Worm (Caenorhabditis elegans): Measurements from ENCODE around the gene C52G5.3.
A peak's percentile ranks its signal among the peaks of the same experiment; 100 is the strongest.

C52G5.3 gene

DNA sequence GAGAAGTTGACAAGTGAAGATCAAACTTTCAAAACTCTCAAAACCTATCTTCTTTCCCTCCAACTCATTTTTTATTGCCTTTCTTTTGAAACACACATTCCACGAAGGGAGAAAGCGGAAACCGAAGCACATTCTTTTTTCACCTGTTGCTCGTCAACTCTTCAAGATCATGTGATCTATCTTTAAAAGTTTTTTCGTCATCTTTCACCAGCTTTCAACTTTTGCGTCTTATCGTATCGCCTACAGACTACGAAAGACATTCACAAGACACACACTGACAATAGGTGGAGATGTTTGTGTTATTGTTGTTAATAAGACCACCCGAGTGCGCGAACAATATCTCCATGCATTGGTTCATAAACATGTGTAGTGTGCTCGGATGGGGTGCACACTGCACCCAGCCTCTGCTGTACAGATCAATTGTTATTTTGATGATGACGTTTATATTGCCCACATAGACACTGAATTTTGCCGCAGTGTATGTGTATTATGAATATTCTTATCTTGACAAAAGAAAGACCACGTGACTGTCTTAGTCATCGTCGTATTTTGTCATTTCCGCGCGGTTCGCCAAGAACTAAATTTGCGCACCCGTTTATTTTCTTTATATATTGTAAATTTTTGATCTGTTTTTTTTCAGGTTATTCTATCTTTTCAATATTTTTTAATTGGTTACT, 27.9 kb upstream of the C52G5.3 start:
- peak; percentile 29 for TF ChIP-seq elt-2 (tag; optimal IDR thresholded peaks at IDR 0.05)
- TF ChIP-seq C08G9.2 (tag; optimal IDR thresholded peaks at IDR 0.05): no peak

DNA sequence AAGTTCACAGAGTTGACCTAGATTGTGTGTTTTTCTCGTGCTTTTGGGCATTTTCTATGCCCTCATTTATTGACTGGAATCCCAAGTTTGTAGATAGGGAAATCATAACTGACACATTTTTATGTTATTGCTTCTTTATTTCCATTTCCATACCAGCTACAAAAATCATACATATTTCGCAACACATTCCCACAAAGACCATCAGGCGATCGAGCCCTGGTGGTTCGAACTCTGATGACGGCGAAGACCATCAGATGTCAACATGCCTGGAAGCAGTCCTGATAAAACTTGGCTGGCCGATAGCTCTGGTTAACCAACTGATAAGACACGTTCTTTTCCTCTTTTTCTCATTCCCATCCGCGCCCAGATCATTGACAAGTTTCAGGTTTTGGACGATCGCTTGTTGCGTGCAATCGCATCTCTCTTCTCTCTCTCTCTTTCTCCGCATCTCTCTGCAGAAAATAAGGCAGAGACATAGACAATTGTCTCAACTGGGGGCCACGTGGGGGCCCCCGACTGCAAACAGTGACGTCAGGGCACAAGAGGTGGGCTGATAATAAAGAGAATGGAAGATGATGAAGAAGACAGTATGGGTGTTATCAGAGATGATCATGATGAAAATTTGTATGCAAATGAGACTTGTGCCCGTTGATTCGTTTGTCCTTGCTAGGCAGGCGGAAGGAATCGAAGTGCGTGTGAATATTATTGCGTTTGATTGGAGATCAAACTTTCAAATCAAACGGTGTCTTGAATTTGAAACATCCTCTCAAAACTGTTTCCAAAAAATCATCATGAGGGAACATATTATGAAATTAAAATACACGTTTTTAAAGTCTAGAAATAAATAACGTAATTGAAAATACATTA, 26.3 kb upstream of the C52G5.3 start:
- TF ChIP-seq hlh-8 (tag; optimal IDR thresholded peaks at IDR 0.05) (no peak), lim-6 (tag; optimal IDR thresholded peaks at IDR 0.05) (no peak), rnt-1 (tag; optimal IDR thresholded peaks at IDR 0.05) (peak; percentile 1), ceh-18 (tag; optimal IDR thresholded peaks at IDR 0.05) (peak; percentile 78), F13H6.1 (tag; optimal IDR thresholded peaks at IDR 0.05) (peak; percentile 18), lin-11 (tag; optimal IDR thresholded peaks at IDR 0.05) (no peak), eyg-1 (tag; optimal IDR thresholded peaks at IDR 0.05) (no peak), hlh-30 (tag; optimal IDR thresholded peaks at IDR 0.05; ENCODE audit: insufficient read depth) (peak; percentile 44), hlh-13 (GFP tag; optimal IDR thresholded peaks at IDR 0.05) (no peak), ets-4 (tag; optimal IDR thresholded peaks at IDR 0.05) (peak; percentile 41), hlh-6 (tag; optimal IDR thresholded peaks at IDR 0.05) (no peak), hlh-15 (tag; optimal IDR thresholded peaks at IDR 0.05) (no peak), T23F11.4 (GFP tag; optimal IDR thresholded peaks at IDR 0.05) (no peak), dve-1 (tag; optimal IDR thresholded peaks at IDR 0.05) (peak; percentile 80), tbx-2 (tag; optimal IDR thresholded peaks at IDR 0.05) (peak; percentile 60), unc-55 (GFP tag; optimal IDR thresholded peaks at IDR 0.05) (peak; percentile 56), dmd-4 (tag; optimal IDR thresholded peaks at IDR 0.05; ENCODE audit: borderline replicate concordance) (no peak), ceh-2 (tag; optimal IDR thresholded peaks at IDR 0.05) (no peak), sdc-2 (tag; optimal IDR thresholded peaks at IDR 0.05) (no peak), ceh-22 (tag; optimal IDR thresholded peaks at IDR 0.05) (no peak), nhr-11 (tag; optimal IDR thresholded peaks at IDR 0.05) (no peak), ceh-30 (tag; optimal IDR thresholded peaks at IDR 0.05) (no peak), ceh-48 (tag; optimal IDR thresholded peaks at IDR 0.05) (no peak), unc-86 (tag; optimal IDR thresholded peaks at IDR 0.05) (no peak), ceh-31 (tag; optimal IDR thresholded peaks at IDR 0.05) (no peak), pqm-1 (tag; optimal IDR thresholded peaks at IDR 0.05) (peak; percentile 89), nfya-1 (tag; optimal IDR thresholded peaks at IDR 0.05) (peak; percentile 37), elt-2 (tag; optimal IDR thresholded peaks at IDR 0.05) (peak; percentile 97), ttx-3 (tag; optimal IDR thresholded peaks at IDR 0.05) (no peak), elt-4 (tag; optimal IDR thresholded peaks at IDR 0.05) (no peak), ceh-19 (GFP tag; optimal IDR thresholded peaks at IDR 0.05) (no peak), pha-4 (tag; optimal IDR thresholded peaks at IDR 0.05) (no peak), tbx-7 (tag; optimal IDR thresholded peaks at IDR 0.05) (no peak)

ce11 chrX:12869827-12870394, 24.0 kb upstream of the C52G5.3 start:
- TF ChIP-seq eyg-1 (tag; optimal IDR thresholded peaks at IDR 0.05) (no peak), hlh-6 (tag; optimal IDR thresholded peaks at IDR 0.05) (no peak), ceh-6 (GFP tag; optimal IDR thresholded peaks at IDR 0.05) (no peak), pat-9 (tag; optimal IDR thresholded peaks at IDR 0.05) (no peak), C08G9.2 (tag; optimal IDR thresholded peaks at IDR 0.05) (no peak), ceh-18 (tag; optimal IDR thresholded peaks at IDR 0.05) (no peak), fax-1 (tag; optimal IDR thresholded peaks at IDR 0.05) (no peak), lim-6 (tag; optimal IDR thresholded peaks at IDR 0.05) (no peak), mec-3 (tag; optimal IDR thresholded peaks at IDR 0.05; ENCODE audit: borderline replicate concordance) (no peak), ceh-30 (tag; optimal IDR thresholded peaks at IDR 0.05) (no peak), hlh-30 (tag; optimal IDR thresholded peaks at IDR 0.05; ENCODE audit: insufficient read depth) (no peak)

All from whole organism, late embryonic.